Fruit fly (Drosophila melanogaster) whole organism, prepupa: Measurements from ENCODE around the gene Oseg1.

Experiments
- Blimp-1 ChIP-seq: fragments of 200-800 bp; sonication (Bioruptor generic); optimal IDR thresholded peaks from 3 replicates; lab custom pipeline; 2017; ENCODE audit warnings: missing biosample characterization, missing genetic modification characterization, mild to moderate bottlenecking, moderate library complexity, missing genetic modification reagents
- CG10669 ChIP-seq: fragments of 200-800 bp; sonication (Bioruptor generic); optimal IDR thresholded peaks from 3 replicates; lab custom pipeline; 2018; ENCODE audit warnings: missing biosample characterization, mild to moderate bottlenecking, missing genetic modification characterization, moderate library complexity
- CG11294 ChIP-seq: fragments of 200-800 bp; sonication (Bioruptor generic); IDR thresholded peaks from 2 replicates; pipeline ENCODE4 v1.3.6; 2022; ENCODE audit warnings: missing biosample characterization, missing genetic modification characterization
- CG11762 ChIP-seq: fragments of 200-800 bp; sonication (Bioruptor generic); optimal IDR thresholded peaks from 3 replicates; lab custom pipeline; 2016; ENCODE audit warnings: missing biosample characterization, missing genetic modification characterization; ENCODE audit not compliant: insufficient read depth
- CG11902 ChIP-seq: fragments of 200-800 bp; sonication (Bioruptor generic); optimal IDR thresholded peaks from 3 replicates; lab custom pipeline; 2016; ENCODE audit warnings: missing biosample characterization, missing genetic modification characterization
- CG15336 ChIP-seq: fragments of 200-800 bp; sonication (Bioruptor generic); IDR thresholded peaks from 2 replicates; pipeline ENCODE4 v1.3.6; 2022; ENCODE audit warnings: missing biosample characterization, missing genetic modification characterization
- CG1621 ChIP-seq: fragments of 200-800 bp; sonication (Bioruptor generic); optimal IDR thresholded peaks from 3 replicates; lab custom pipeline; 2018; ENCODE audit warnings: missing biosample characterization, mild to moderate bottlenecking, missing genetic modification characterization
- CG16779 ChIP-seq: fragments of 200-800 bp; sonication (Bioruptor generic); optimal IDR thresholded peaks from 3 replicates; lab custom pipeline; 2017; ENCODE audit warnings: missing biosample characterization, mild to moderate bottlenecking, missing genetic modification characterization
- CG3032 ChIP-seq: fragments of 200-800 bp; optimal IDR thresholded peaks from 2 replicates; lab custom pipeline; 2019; ENCODE audit warnings: missing biosample characterization, mild to moderate bottlenecking, missing genetic modification characterization, moderate library complexity
- CG31627 ChIP-seq: fragments of 200-800 bp; sonication (Bioruptor generic); optimal IDR thresholded peaks from 3 replicates; lab custom pipeline; 2016; ENCODE audit warnings: missing biosample characterization, missing genetic modification characterization
- CG32006 ChIP-seq: fragments of 200-800 bp; sonication (Bioruptor generic); optimal IDR thresholded peaks from 3 replicates; lab custom pipeline; 2017; ENCODE audit warnings: missing biosample characterization, mild to moderate bottlenecking, missing genetic modification characterization
- CG34406 ChIP-seq: fragments of 200-800 bp; sonication (Bioruptor generic); optimal IDR thresholded peaks from 3 replicates; lab custom pipeline; 2016; ENCODE audit warnings: missing biosample characterization, missing genetic modification characterization
- CG4318 ChIP-seq: fragments of 200-800 bp; sonication (Bioruptor generic); optimal IDR thresholded peaks from 3 replicates; lab custom pipeline; 2017; ENCODE audit warnings: missing biosample characterization, mild to moderate bottlenecking, missing genetic modification characterization
- CG6163 ChIP-seq: fragments of 200-800 bp; sonication (Bioruptor generic); IDR thresholded peaks from 3 replicates; pipeline ENCODE4 v1.3.6; 2022; ENCODE audit warnings: missing biosample characterization, missing genetic modification characterization
- CG6276 ChIP-seq: fragments of 200-800 bp; sonication (Bioruptor generic); optimal IDR thresholded peaks from 2 replicates; lab custom pipeline; 2017; ENCODE audit warnings: missing biosample characterization, mild to moderate bottlenecking, missing genetic modification characterization
- CG6808 ChIP-seq: fragments of 200-800 bp; sonication (Bioruptor generic); optimal IDR thresholded peaks from 3 replicates; lab custom pipeline; 2017; ENCODE audit warnings: missing biosample characterization, missing genetic modification characterization, mild to moderate bottlenecking, moderate library complexity, missing genetic modification reagents
- CG6854 ChIP-seq: fragments of 200-800 bp; sonication (Bioruptor generic); optimal IDR thresholded peaks from 2 replicates; lab custom pipeline; 2017; ENCODE audit warnings: missing biosample characterization, mild to moderate bottlenecking, missing genetic modification characterization
- CG7368 ChIP-seq: fragments of 200-800 bp; sonication (Bioruptor generic); optimal IDR thresholded peaks from 3 replicates; lab custom pipeline; 2016; ENCODE audit warnings: missing biosample characterization, missing genetic modification characterization
- CG8119 ChIP-seq: fragments of 200-800 bp; sonication (Bioruptor generic); IDR thresholded peaks from 3 replicates; pipeline ENCODE4 v1.3.6; 2022; ENCODE audit warnings: missing biosample characterization, missing genetic modification characterization
- CG8319 ChIP-seq: fragments of 200-800 bp; sonication (Bioruptor generic); optimal IDR thresholded peaks from 3 replicates; lab custom pipeline; 2016; ENCODE audit warnings: missing biosample characterization, missing genetic modification characterization
- CG9139 ChIP-seq: fragments of 200-800 bp; sonication (Bioruptor generic); optimal IDR thresholded peaks from 3 replicates; lab custom pipeline; 2017; ENCODE audit warnings: missing biosample characterization, mild to moderate bottlenecking, missing genetic modification characterization
- Eip75B ChIP-seq: fragments of 200-800 bp; sonication (Bioruptor generic); optimal IDR thresholded peaks from 3 replicates; lab custom pipeline; 2016; ENCODE audit warnings: missing biosample characterization, missing genetic modification characterization
- Eip93F ChIP-seq: fragments of 200-800 bp; sonication (Bioruptor generic); optimal IDR thresholded peaks from 2 replicates; lab custom pipeline; 2016; ENCODE audit warnings: missing biosample characterization, mild to moderate bottlenecking, missing genetic modification characterization
- Ets96B ChIP-seq: fragments of 200-800 bp; optimal IDR thresholded peaks from 2 replicates; lab custom pipeline; 2019; ENCODE audit warnings: missing biosample characterization, mild to moderate bottlenecking, missing genetic modification characterization, moderate library complexity
- Gug ChIP-seq: fragments of 200-800 bp; sonication (Bioruptor generic); IDR thresholded peaks from 2 replicates; pipeline ENCODE4 v1.3.6; 2022; ENCODE audit warnings: missing biosample characterization, missing genetic modification characterization
- Hr39 ChIP-seq: fragments of 200-800 bp; sonication (Bioruptor generic); optimal IDR thresholded peaks from 2 replicates; lab custom pipeline; 2016; ENCODE audit warnings: missing biosample characterization, missing genetic modification characterization
- Hr4 ChIP-seq: fragments of 200-800 bp; sonication (Bioruptor generic); optimal IDR thresholded peaks from 3 replicates; lab custom pipeline; 2016; ENCODE audit warnings: missing biosample characterization, missing genetic modification characterization
- Lpt ChIP-seq: fragments of 200-800 bp; sonication (Bioruptor generic); optimal IDR thresholded peaks from 3 replicates; lab custom pipeline; 2016; ENCODE audit warnings: missing biosample characterization, missing genetic modification characterization
- Met ChIP-seq: fragments of 200-800 bp; sonication (Bioruptor generic); optimal IDR thresholded peaks from 3 replicates; lab custom pipeline; 2016; ENCODE audit warnings: missing biosample characterization, missing genetic modification characterization
- Smox ChIP-seq: fragments of 200-800 bp; sonication (Bioruptor generic); optimal IDR thresholded peaks from 3 replicates; lab custom pipeline; 2016; ENCODE audit warnings: missing biosample characterization, missing genetic modification characterization
- Sox102F ChIP-seq: fragments of 200-800 bp; sonication (Bioruptor generic); optimal IDR thresholded peaks from 2 replicates; lab custom pipeline; 2016; ENCODE audit warnings: missing biosample characterization, mild to moderate bottlenecking, missing genetic modification characterization
- Sox15 ChIP-seq: fragments of 200-800 bp; sonication (Bioruptor generic); optimal IDR thresholded peaks from 3 replicates; lab custom pipeline; 2016; ENCODE audit warnings: missing biosample characterization, missing genetic modification characterization
- achi ChIP-seq: fragments of 200-800 bp; sonication (Bioruptor generic); optimal IDR thresholded peaks from 3 replicates; lab custom pipeline; 2016; ENCODE audit warnings: missing biosample characterization, missing genetic modification characterization
- acj6 ChIP-seq: fragments of 200-800 bp; sonication (Bioruptor generic); optimal IDR thresholded peaks from 3 replicates; lab custom pipeline; 2016; ENCODE audit warnings: missing biosample characterization, missing genetic modification characterization
- cyc ChIP-seq: fragments of 200-800 bp; sonication (Bioruptor generic); optimal IDR thresholded peaks from 3 replicates; lab custom pipeline; 2016; ENCODE audit warnings: missing biosample characterization, missing genetic modification characterization
- dac ChIP-seq: fragments of 200-800 bp; sonication (Bioruptor generic); optimal IDR thresholded peaks from 2 replicates; lab custom pipeline; 2017; ENCODE audit warnings: missing biosample characterization, mild to moderate bottlenecking, missing genetic modification characterization
- dsx ChIP-seq: fragments of 200-800 bp; optimal IDR thresholded peaks from 3 replicates; lab custom pipeline; 2019; ENCODE audit warnings: missing biosample characterization, mild to moderate bottlenecking, missing genetic modification characterization, moderate library complexity; ENCODE audit not compliant: poor library complexity, severe bottlenecking
- eg ChIP-seq: fragments of 200-800 bp; sonication (Bioruptor generic); IDR thresholded peaks from 3 replicates; pipeline ENCODE4 v1.3.6; 2022; ENCODE audit warnings: missing biosample characterization, missing genetic modification characterization
- fd59A ChIP-seq: fragments of 200-800 bp; sonication (Bioruptor generic); optimal IDR thresholded peaks from 2 replicates; lab custom pipeline; 2017; ENCODE audit warnings: missing biosample characterization, mild to moderate bottlenecking, missing genetic modification characterization, missing genetic modification reagents
- fd85E ChIP-seq: fragments of 200-800 bp; sonication (Bioruptor generic); optimal IDR thresholded peaks from 3 replicates; lab custom pipeline; 2016; ENCODE audit warnings: missing biosample characterization, missing genetic modification characterization
- fkh ChIP-seq: fragments of 200-800 bp; sonication (Bioruptor generic); optimal IDR thresholded peaks from 3 replicates; lab custom pipeline; 2017; ENCODE audit warnings: missing biosample characterization, mild to moderate bottlenecking, missing genetic modification characterization, moderate library complexity
- lz ChIP-seq: fragments of 200-800 bp; sonication (Bioruptor generic); optimal IDR thresholded peaks from 3 replicates; lab custom pipeline; 2016; ENCODE audit warnings: missing biosample characterization, missing genetic modification characterization
- pdm3 ChIP-seq: fragments of 200-800 bp; sonication (Bioruptor generic); optimal IDR thresholded peaks from 3 replicates; lab custom pipeline; 2016; ENCODE audit warnings: missing biosample characterization, missing genetic modification characterization
- salr ChIP-seq, 2 experiments: fragments of 200-800 bp; sonication (Bioruptor generic); optimal IDR thresholded peaks; 3 replicates each; lab custom pipeline; 2016 to 2018; ENCODE audit warnings: missing biosample characterization in 2 of 2, missing genetic modification characterization in 2 of 2, mild to moderate bottlenecking in 1 of 2
- spab ChIP-seq: fragments of 200-800 bp; sonication (Bioruptor generic); optimal IDR thresholded peaks from 2 replicates; lab custom pipeline; 2017; ENCODE audit warnings: missing biosample characterization, mild to moderate bottlenecking, missing genetic modification characterization, missing genetic modification reagents
- ss ChIP-seq, 2 experiments: fragments of 200-800 bp; sonication (Bioruptor generic); optimal IDR thresholded peaks; 2 replicates in 1 of 2; 3 replicates in 1 of 2; lab custom pipeline; 2017 to 2018; ENCODE audit warnings: mild to moderate bottlenecking in 2 of 2, missing biosample characterization in 2 of 2, missing genetic modification characterization in 2 of 2, moderate library complexity in 1 of 2
- svp ChIP-seq: fragments of 200-800 bp; sonication (Bioruptor generic); peaks from one replicate; lab custom pipeline; 2016; ENCODE audit warnings: missing biosample characterization, missing genetic modification characterization
- vri ChIP-seq: fragments of 200-800 bp; sonication (Bioruptor generic); optimal IDR thresholded peaks from 3 replicates; lab custom pipeline; 2016; ENCODE audit warnings: missing biosample characterization, mild to moderate bottlenecking, missing genetic modification characterization

Oseg1 gene

DNA sequence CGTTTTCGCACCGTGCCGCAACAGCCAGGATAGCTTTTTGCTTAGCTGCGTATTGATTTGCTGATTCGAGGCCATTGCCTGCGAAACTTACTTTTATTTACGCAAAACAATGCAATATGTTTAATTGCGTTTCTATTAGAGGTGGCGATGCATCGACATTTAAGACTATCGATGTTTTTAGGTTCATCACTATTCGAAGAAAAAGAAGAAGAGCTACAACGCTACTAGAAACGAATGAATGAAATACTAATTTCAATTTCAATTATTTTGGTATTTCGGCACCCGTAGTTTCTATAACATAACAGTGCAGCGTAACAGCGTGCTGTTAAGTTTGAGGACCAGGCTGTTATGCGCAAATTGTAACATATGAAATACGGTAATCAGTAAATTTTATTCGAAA, 7.5 kb downstream of the Oseg1 start, which contains the start of the genes Tpt, mkg-p and CG13667:
TSS of gene Tpt (minus strand) at position 155 of the 400 bp plus-strand sequence.
TSS of gene mkg-p (minus strand) at position 155 of the 400 bp plus-strand sequence.
TSS of gene CG13667 (plus strand) at position 332 of the 400 bp plus-strand sequence.
- TF ChIP-seq CG1621 (tag; lab: Kevin White, UChicago), result peak; percentile 54
- TF ChIP-seq pdm3 (GFP tag; lab: Kevin White, UChicago), result no peak

dm6 chr3L:8398763-8399445, 13.7 kb downstream of the Oseg1 start:
- TF ChIP-seq CG6854 (GFP tag; lab: Kevin White, UChicago) (peak; percentile 60), lz (GFP tag; lab: Kevin White, UChicago) (no peak), CG7368 (GFP tag; lab: Kevin White, UChicago) (no peak), acj6 (GFP tag; lab: Kevin White, UChicago) (no peak), Sox15 (peak; percentile 70), CG10669 (GFP tag; lab: Kevin White, UChicago) (no peak), Hr39 (GFP tag; lab: Kevin White, UChicago) (peak; percentile 90), cyc (GFP tag; lab: Kevin White, UChicago) (no peak), CG6808 (GFP tag; lab: Kevin White, UChicago) (no peak), Blimp-1 (GFP tag; lab: Kevin White, UChicago) (peak; percentile 68), CG8119 (peak; percentile 74; the same call in 2 of the 3 replicates), fkh (GFP tag; lab: Kevin White, UChicago) (no peak), dac (GFP tag; lab: Kevin White, UChicago) (no peak), CG4318 (GFP tag; lab: Kevin White, UChicago) (no peak), Eip75B (GFP tag; lab: Kevin White, UChicago) (no peak), Lpt (no peak), CG16779 (tag; lab: Kevin White, UChicago) (no peak), Eip93F (GFP tag; lab: Kevin White, UChicago) (peak; percentile 28), CG11902 (GFP tag; lab: Kevin White, UChicago) (peak; percentile 82), CG3032 (tag; lab: Kevin White, UChicago) (peak; percentile 80), Ets96B (tag; lab: Kevin White, UChicago) (no peak), Gug (GFP tag; lab: Robert Waterston, UW) (peak; percentile 60; the same call in 1 of the 2 replicates), CG9139 (GFP tag; lab: Kevin White, UChicago) (peak; percentile 20), svp (GFP tag; lab: Kevin White, UChicago) (no peak), CG32006 (GFP tag; lab: Kevin White, UChicago) (no peak), CG8319 (peak; percentile 74), CG6276 (GFP tag; lab: Kevin White, UChicago) (no peak), ss (GFP tag; optimal IDR thresholded peaks at IDR 0.05; lab: Kevin White, UChicago) (no peak), CG11294 (GFP tag; lab: Robert Waterston, UW) (peak; percentile 65), eg (GFP tag; lab: Robert Waterston, UW) (peak; percentile 88), CG11762 (peak; percentile 71), spab (GFP tag; lab: Kevin White, UChicago) (no peak), Sox102F (GFP tag; lab: Kevin White, UChicago) (peak; percentile 85), fd59A (GFP tag; lab: Kevin White, UChicago) (peak; percentile 49), CG34406 (peak; percentile 77), pdm3 (GFP tag; lab: Kevin White, UChicago) (no peak), CG6163 (GFP tag; lab: Robert Waterston, UW) (peak; percentile 84), Met (GFP tag; lab: Kevin White, UChicago) (no peak), dsx (GFP tag; lab: Kevin White, UChicago) (no peak), achi (GFP tag; lab: Kevin White, UChicago) (no peak), CG15336 (GFP tag; lab: Robert Waterston, UW) (peak; percentile 83), Hr4 (GFP tag; lab: Kevin White, UChicago) (no peak), CG31627 (GFP tag; lab: Kevin White, UChicago) (peak; percentile 90), salr (GFP tag; optimal IDR thresholded peaks at IDR 0.05; lab: Kevin White, UChicago) (peak in 1 of 2 experiments; percentile 72), fd85E (GFP tag; lab: Kevin White, UChicago) (no peak), vri (GFP tag; lab: Kevin White, UChicago) (no peak), Smox (no peak)
